Fruit fly (Drosophila melanogaster) whole organism, embryonic: ENCODE data around the gene CG1764.

ENCODE experiments used
- Bgb ChIP-seq: fragments of 200-800 bp; sonication (Bioruptor generic); IDR thresholded peaks from 2 replicates; pipeline ENCODE4 v1.3.6; 2022; ENCODE audit warnings: missing biosample characterization, missing genetic modification characterization; ENCODE audit not compliant: partially characterized antibody
- CG10431 ChIP-seq: fragments of 200-800 bp; sonication (Bioruptor generic); optimal IDR thresholded peaks from 3 replicates; lab custom pipeline; 2018; ENCODE audit warnings: missing biosample characterization, mild to moderate bottlenecking, missing genetic modification characterization
- CG11696 ChIP-seq: fragments of 200-800 bp; sonication (Bioruptor generic); IDR thresholded peaks from 2 replicates; pipeline ENCODE4 v1.3.6; 2022; ENCODE audit warnings: missing biosample characterization, missing genetic modification characterization
- CG12299 ChIP-seq: fragments of 200-800 bp; sonication (Bioruptor generic); optimal IDR thresholded peaks from 2 replicates; lab custom pipeline; 2018; ENCODE audit warnings: missing biosample characterization, mild to moderate bottlenecking, missing genetic modification characterization
- CG13424 ChIP-seq: fragments of 200-800 bp; sonication (Bioruptor generic); optimal IDR thresholded peaks from 2 replicates; lab custom pipeline; 2019; ENCODE audit warnings: missing biosample characterization, mild to moderate bottlenecking, missing genetic modification characterization, moderate library complexity
- CG14441 ChIP-seq: fragments of 200-800 bp; sonication (Bioruptor generic); IDR thresholded peaks from 2 replicates; pipeline ENCODE4 v1.3.6; 2022; ENCODE audit warnings: missing biosample characterization, missing genetic modification characterization
- CG14860 ChIP-seq: fragments of 200-800 bp; sonication (Bioruptor generic); IDR thresholded peaks from 3 replicates; pipeline ENCODE4 v1.3.6; 2022; ENCODE audit warnings: missing biosample characterization, missing genetic modification characterization; ENCODE audit not compliant: partially characterized antibody
- CG14965 ChIP-seq: fragments of 200-800 bp; sonication (Bioruptor generic); optimal IDR thresholded peaks from 2 replicates; lab custom pipeline; 2016; ENCODE audit warnings: missing biosample characterization, missing genetic modification characterization, borderline replicate concordance
- CG15479 ChIP-seq: fragments of 200-800 bp; sonication (Bioruptor generic); optimal IDR thresholded peaks from 3 replicates; lab custom pipeline; 2019; ENCODE audit warnings: missing biosample characterization, mild to moderate bottlenecking, missing genetic modification characterization, moderate library complexity
- CG15514 ChIP-seq: fragments of 200-800 bp; sonication (Bioruptor generic); optimal IDR thresholded peaks from 3 replicates; lab custom pipeline; 2017; ENCODE audit warnings: missing biosample characterization, missing genetic modification characterization, mild to moderate bottlenecking, moderate library complexity, missing genetic modification reagents
- CG17186 ChIP-seq: fragments of 200-800 bp; sonication (Bioruptor generic); optimal IDR thresholded peaks from 3 replicates; lab custom pipeline; 2017; ENCODE audit warnings: missing biosample characterization, missing genetic modification reagents, missing genetic modification characterization
- CG17829 ChIP-seq: fragments of 200-800 bp; optimal IDR thresholded peaks from 2 replicates; lab custom pipeline; 2019; ENCODE audit warnings: missing biosample characterization, mild to moderate bottlenecking, missing genetic modification characterization, moderate library complexity
- CG18262 ChIP-seq: fragments of 200-800 bp; optimal IDR thresholded peaks from 3 replicates; lab custom pipeline; 2019; ENCODE audit warnings: missing biosample characterization, mild to moderate bottlenecking, missing genetic modification characterization, moderate library complexity
- CG2202 ChIP-seq: fragments of 200-800 bp; sonication (Bioruptor generic); optimal IDR thresholded peaks from 2 replicates; lab custom pipeline; 2018; ENCODE audit warnings: missing biosample characterization, mild to moderate bottlenecking, missing genetic modification characterization
- CG30020 ChIP-seq: fragments of 200-800 bp; optimal IDR thresholded peaks from 2 replicates; lab custom pipeline; 2019; ENCODE audit warnings: missing biosample characterization, mild to moderate bottlenecking, missing genetic modification characterization, moderate library complexity
- CG32767 ChIP-seq: fragments of 200-800 bp; sonication (Bioruptor generic); IDR thresholded peaks from 2 replicates; pipeline ENCODE4 v1.3.6; 2022; ENCODE audit warnings: missing biosample characterization, missing genetic modification characterization
- CG33557 ChIP-seq: fragments of 200-800 bp; sonication (Bioruptor generic); optimal IDR thresholded peaks from 2 replicates; lab custom pipeline; 2019; ENCODE audit warnings: missing biosample characterization, mild to moderate bottlenecking, missing genetic modification characterization, moderate library complexity
- CG3726 ChIP-seq: fragments of 200-800 bp; sonication (Bioruptor generic); IDR thresholded peaks from 3 replicates; pipeline ENCODE4, ENCODE4 v1.3.6; 2022; ENCODE audit warnings: missing biosample characterization, missing genetic modification characterization
- CG4328 ChIP-seq: fragments of 200-800 bp; sonication (Bioruptor generic); optimal IDR thresholded peaks from 3 replicates; lab custom pipeline; 2017; ENCODE audit warnings: missing biosample characterization, missing genetic modification reagents, missing genetic modification characterization
- CG4707 ChIP-seq: fragments of 200-800 bp; sonication (Bioruptor generic); optimal IDR thresholded peaks from 2 replicates; lab custom pipeline; 2018; ENCODE audit warnings: missing biosample characterization, mild to moderate bottlenecking, missing genetic modification characterization, moderate library complexity
- CG4820 ChIP-seq: fragments of 200-800 bp; sonication (Bioruptor generic); optimal IDR thresholded peaks from 3 replicates; lab custom pipeline; 2016; ENCODE audit warnings: missing biosample characterization, missing genetic modification characterization
- CG6683 ChIP-seq: fragments of 200-800 bp; sonication (Bioruptor generic); optimal IDR thresholded peaks from 2 replicates; lab custom pipeline; 2017; ENCODE audit warnings: missing biosample characterization, mild to moderate bottlenecking, missing genetic modification characterization, missing genetic modification reagents
- CG6791 ChIP-seq: fragments of 200-800 bp; sonication (Bioruptor generic); IDR thresholded peaks from 3 replicates; pipeline ENCODE4 v1.3.6; 2022; ENCODE audit warnings: missing biosample characterization, missing genetic modification characterization; ENCODE audit not compliant: partially characterized antibody
- CG8281 ChIP-seq: fragments of 200-800 bp; sonication (Bioruptor generic); optimal IDR thresholded peaks from 2 replicates; lab custom pipeline; 2018; ENCODE audit warnings: missing biosample characterization, mild to moderate bottlenecking, missing genetic modification characterization, moderate library complexity
- CG8478 ChIP-seq: fragments of >200 bp; optimal IDR thresholded peaks from 2 replicates; lab custom pipeline; 2018
- CG8924 ChIP-seq: fragments of 200-800 bp; optimal IDR thresholded peaks from 3 replicates; lab custom pipeline; 2019; ENCODE audit warnings: missing biosample characterization, mild to moderate bottlenecking, missing genetic modification characterization, moderate library complexity
- CkIIα-i1 ChIP-seq: fragments of 200-800 bp; sonication (Bioruptor generic); IDR thresholded peaks from 2 replicates; pipeline ENCODE4 v1.3.6; 2022; ENCODE audit warnings: missing biosample characterization, missing genetic modification characterization
- Doc3 ChIP-seq: fragments of 200-800 bp; sonication (Bioruptor generic); IDR thresholded peaks from 3 replicates; pipeline ENCODE4 v1.3.6; 2022; ENCODE audit warnings: missing biosample characterization, missing genetic modification characterization; ENCODE audit not compliant: partially characterized antibody
- Dp ChIP-seq: fragments of 200-800 bp; sonication (Bioruptor generic); optimal IDR thresholded peaks from 2 replicates; lab custom pipeline; 2018; ENCODE audit warnings: missing biosample characterization, mild to moderate bottlenecking, missing genetic modification characterization, moderate library complexity
- Hand ChIP-seq: fragments of 200-800 bp; sonication (Bioruptor generic); optimal IDR thresholded peaks from 2 replicates; lab custom pipeline; 2017; ENCODE audit warnings: mild to moderate bottlenecking, missing biosample characterization, missing genetic modification reagents, missing genetic modification characterization
- HmgD ChIP-seq: fragments of 200-800 bp; sonication (Bioruptor generic); optimal IDR thresholded peaks from 3 replicates; lab custom pipeline; 2016; ENCODE audit warnings: missing biosample characterization, missing genetic modification characterization
- HmgZ ChIP-seq: fragments of 200-800 bp; sonication (Bioruptor generic); optimal IDR thresholded peaks from 2 replicates; lab custom pipeline; 2018; ENCODE audit warnings: missing biosample characterization, mild to moderate bottlenecking, missing genetic modification characterization
- Myb ChIP-seq: fragments of 200-800 bp; sonication (Bioruptor generic); optimal IDR thresholded peaks from 2 replicates; lab custom pipeline; 2016; ENCODE audit warnings: missing biosample characterization, missing genetic modification characterization
- Rx ChIP-seq: fragments of 200-800 bp; sonication (Bioruptor generic); IDR thresholded peaks from 2 replicates; pipeline ENCODE4 v1.3.6; 2022; ENCODE audit warnings: missing biosample characterization, missing genetic modification characterization
- Sry-β ChIP-seq: fragments of 200-800 bp; sonication (Bioruptor generic); optimal IDR thresholded peaks from 2 replicates; lab custom pipeline; 2018; ENCODE audit warnings: missing biosample characterization, mild to moderate bottlenecking, missing genetic modification characterization, moderate library complexity
- ac ChIP-seq: fragments of 200-800 bp; sonication (Bioruptor generic); optimal IDR thresholded peaks from 3 replicates; lab custom pipeline; 2017; ENCODE audit warnings: missing biosample characterization, mild to moderate bottlenecking, missing genetic modification characterization
- br ChIP-seq: fragments of >200 bp; optimal IDR thresholded peaks from 2 replicates; lab custom pipeline; 2017
- chinmo ChIP-seq: fragments of 200-800 bp; sonication (Bioruptor generic); IDR thresholded peaks from 4 replicates; pipeline ENCODE4 v1.3.6; 2022; ENCODE audit warnings: missing biosample characterization, missing genetic modification characterization; ENCODE audit not compliant: partially characterized antibody
- exex ChIP-seq: fragments of 200-800 bp; sonication (Bioruptor generic); optimal IDR thresholded peaks from 4 replicates; lab custom pipeline; 2018; ENCODE audit warnings: missing biosample characterization, mild to moderate bottlenecking, missing genetic modification characterization, moderate library complexity
- hb ChIP-seq: fragments of 200-800 bp; sonication (Bioruptor generic); IDR thresholded peaks from 3 replicates; pipeline ENCODE4 v1.3.6; 2022; ENCODE audit warnings: missing biosample characterization, missing genetic modification characterization; ENCODE audit not compliant: partially characterized antibody
- her ChIP-seq: fragments of 200-800 bp; sonication (Bioruptor generic); optimal IDR thresholded peaks from 2 replicates; lab custom pipeline; 2016; ENCODE audit warnings: missing biosample characterization, missing genetic modification characterization
- inv ChIP-seq: fragments of 200-800 bp; sonication (Bioruptor generic); IDR thresholded peaks from 2 replicates; pipeline ENCODE4 v1.3.6; 2022; ENCODE audit warnings: missing biosample characterization, missing genetic modification characterization; ENCODE audit not compliant: partially characterized antibody
- rib ChIP-seq: fragments of 200-800 bp; sonication (Bioruptor generic); IDR thresholded peaks from 2 replicates; pipeline ENCODE4 v1.3.6; 2022; ENCODE audit warnings: missing biosample characterization, missing genetic modification characterization
- sens-2 ChIP-seq: fragments of 200-800 bp; sonication (Bioruptor generic); IDR thresholded peaks from 2 replicates; pipeline ENCODE4 v1.3.6; 2022; ENCODE audit warnings: missing biosample characterization, missing genetic modification characterization
- shn ChIP-seq: fragments of 200-800 bp; sonication (Bioruptor generic); optimal IDR thresholded peaks from 3 replicates; lab custom pipeline; 2016; ENCODE audit warnings: missing biosample characterization, missing genetic modification characterization
- ssp ChIP-seq: fragments of 200-800 bp; sonication (Bioruptor generic); IDR thresholded peaks from 2 replicates; pipeline ENCODE4 v1.3.6; 2022; ENCODE audit warnings: missing biosample characterization, missing genetic modification characterization
- stc ChIP-seq: fragments of 200-800 bp; sonication (Bioruptor generic); IDR thresholded peaks from 2 replicates; pipeline ENCODE4 v1.3.6; 2022; ENCODE audit warnings: missing biosample characterization, missing genetic modification characterization
- twi ChIP-seq: fragments of 200-800 bp; optimal IDR thresholded peaks from 2 replicates; lab custom pipeline; 2019; ENCODE audit warnings: missing biosample characterization, mild to moderate bottlenecking, missing genetic modification characterization, moderate library complexity
- wek ChIP-seq: fragments of 200-800 bp; sonication (Bioruptor generic); optimal IDR thresholded peaks from 3 replicates; lab custom pipeline; 2018; ENCODE audit warnings: missing biosample characterization, mild to moderate bottlenecking, missing genetic modification characterization, moderate library complexity
- yki ChIP-seq: fragments of >200 bp; optimal IDR thresholded peaks from 3 replicates; lab custom pipeline; 2018
- zf30C ChIP-seq: fragments of 200-800 bp; sonication (Bioruptor generic); optimal IDR thresholded peaks from 3 replicates; lab custom pipeline; 2018; ENCODE audit warnings: missing biosample characterization, mild to moderate bottlenecking, missing genetic modification characterization

The CG1764 gene

dm6 chrX:13251310-13251709 is 50.9 kb downstream of the CG1764 start (continued):
- TF ChIP-seq Hand (GFP tag; lab: Kevin White, UChicago): peak; percentile 8
- peak; percentile 85 for TF ChIP-seq her (GFP tag; lab: Kevin White, UChicago)
- peak; percentile 59 for TF ChIP-seq HmgZ
- no peak for TF ChIP-seq Doc3 (GFP tag; lab: Robert Waterston, UW)
- peak; percentile 82 for TF ChIP-seq CG3726 (GFP tag; lab: Robert Waterston, UW)
- TF ChIP-seq twi: no peak
- TF ChIP-seq exex (tag; lab: Kevin White, UChicago): no peak
- peak; percentile 59 for TF ChIP-seq CG4707 (GFP tag; lab: Kevin White, UChicago)
- TF ChIP-seq CG2202 (tag; lab: Kevin White, UChicago): peak; percentile 45
- no peak for TF ChIP-seq ac (GFP tag; lab: Kevin White, UChicago)
- no peak for TF ChIP-seq CG10431 (GFP tag; lab: Kevin White, UChicago)
- TF ChIP-seq inv (GFP tag; lab: Robert Waterston, UW): no peak
- no peak for TF ChIP-seq yki (lab: Kevin White, UChicago)
- peak; percentile 70 for TF ChIP-seq CG18262
- peak; percentile 29 for TF ChIP-seq CG17186 (GFP tag; lab: Kevin White, UChicago)
- TF ChIP-seq CG13424 (tag; lab: Kevin White, UChicago): peak; percentile 68
- TF ChIP-seq chinmo (GFP tag; lab: Robert Waterston, UW): no peak
- peak; percentile 33 for TF ChIP-seq CG6683 (GFP tag; lab: Kevin White, UChicago)
- peak; percentile 52; the same call in 1 of the 2 replicates for TF ChIP-seq sens-2 (GFP tag; lab: Robert Waterston, UW)
- peak; percentile 38; the same call in 1 of the 2 replicates for TF ChIP-seq CG11696 (GFP tag; lab: Robert Waterston, UW)
- TF ChIP-seq zf30C (GFP tag; lab: Kevin White, UChicago): no peak
- 0 out of 2 replicates have a peak, but pooled peaks have one; percentile 29 for TF ChIP-seq CkIIα-i1
- TF ChIP-seq br (lab: Kevin White, UChicago): no peak
- peak; percentile 60 for TF ChIP-seq Myb (GFP tag; lab: Kevin White, UChicago)
- 0 out of 2 replicates have a peak, but pooled peaks have one; percentile 21 for TF ChIP-seq CG32767 (GFP tag; lab: Robert Waterston, UW)
- TF ChIP-seq Dp: no peak
- TF ChIP-seq shn (GFP tag; lab: Kevin White, UChicago): peak; percentile 71
- TF ChIP-seq CG17829 (tag; lab: Kevin White, UChicago): peak; percentile 60
- no peak for TF ChIP-seq CG14965
- peak; percentile 78 for TF ChIP-seq Rx (GFP tag; lab: Robert Waterston, UW)
- peak; percentile 51 for TF ChIP-seq CG15514 (GFP tag; lab: Kevin White, UChicago)
- TF ChIP-seq CG14860 (GFP tag; lab: Robert Waterston, UW): no peak
- TF ChIP-seq CG6791 (GFP tag; lab: Robert Waterston, UW): no peak
- peak; percentile 1 for TF ChIP-seq CG30020 (tag; lab: Kevin White, UChicago)
- peak; percentile 49 for TF ChIP-seq wek (GFP tag; lab: Kevin White, UChicago)
- TF ChIP-seq CG14441 (GFP tag; lab: Robert Waterston, UW): peak; percentile 83
- peak; percentile 66 for TF ChIP-seq stc (GFP tag; lab: Robert Waterston, UW)
- TF ChIP-seq Bgb (GFP tag; lab: Robert Waterston, UW): no peak
- TF ChIP-seq ssp (GFP tag; lab: Robert Waterston, UW): peak; percentile 69
- TF ChIP-seq CG8478 (lab: Kevin White, UChicago): no peak
- TF ChIP-seq HmgD (GFP tag; lab: Kevin White, UChicago): no peak
- TF ChIP-seq CG33557 (GFP tag; lab: Kevin White, UChicago): no peak
- TF ChIP-seq CG8281: peak; percentile 66
- no peak for TF ChIP-seq hb
- TF ChIP-seq CG4328 (GFP tag; lab: Kevin White, UChicago): no peak
- no peak for TF ChIP-seq CG15479 (GFP tag; lab: Kevin White, UChicago)
- TF ChIP-seq CG8924: peak; percentile 65
- no peak for TF ChIP-seq Sry-β
- peak; percentile 74 for TF ChIP-seq CG4820 (GFP tag; lab: Kevin White, UChicago)
- TF ChIP-seq rib (GFP tag; lab: Robert Waterston, UW): peak; percentile 63; the same call in 1 of the 2 replicates
- TF ChIP-seq CG12299: no peak
